Worm (Caenorhabditis elegans) whole organism, late embryonic: ENCODE results near the gene F14D2.14.

Experiments used
- F13H6.1 ChIP-seq: sonication (generic microtip); optimal IDR thresholded peaks from 2 replicates; lab custom pipeline; 2016; ENCODE audit warnings: missing genetic modification characterization, missing compliant biosample characterization
- ama-1 ChIP-seq: fragments of 150-350 bp; optimal IDR thresholded peaks from 2 replicates; lab custom pipeline; 2014
- ceh-2 ChIP-seq: sonication (generic microtip); optimal IDR thresholded peaks from 2 replicates; lab custom pipeline; 2016; ENCODE audit warnings: missing genotype, missing genetic modification characterization, missing compliant biosample characterization
- ceh-24 ChIP-seq: sonication (generic microtip); optimal IDR thresholded peaks from 2 replicates; lab custom pipeline; 2016; ENCODE audit warnings: mild to moderate bottlenecking, missing genetic modification characterization, missing compliant biosample characterization
- ceh-30 ChIP-seq: fragments of 150-350 bp; optimal IDR thresholded peaks from 2 replicates; lab custom pipeline; 2014; ENCODE audit warnings: missing biosample characterization, missing genetic modification characterization
- ceh-9 ChIP-seq: sonication (generic microtip); optimal IDR thresholded peaks from 2 replicates; lab custom pipeline; 2016; ENCODE audit warnings: mild to moderate bottlenecking, missing genetic modification characterization, inconsistent platforms, missing compliant biosample characterization
- eyg-1 ChIP-seq: sonication (generic microtip); optimal IDR thresholded peaks from 2 replicates; lab custom pipeline; 2016; ENCODE audit warnings: missing genotype, missing genetic modification characterization, missing compliant biosample characterization
- fkh-10 ChIP-seq: fragments of 150-350 bp; optimal IDR thresholded peaks from 2 replicates; lab custom pipeline; 2014; ENCODE audit warnings: missing biosample characterization, missing genetic modification reagents, missing genetic modification characterization
- fkh-6 ChIP-seq: sonication (generic microtip); optimal IDR thresholded peaks from 2 replicates; lab custom pipeline; 2016; ENCODE audit warnings: missing genetic modification characterization, missing compliant biosample characterization
- hlh-15 ChIP-seq: sonication (generic microtip); optimal IDR thresholded peaks from 2 replicates; lab custom pipeline; 2016; ENCODE audit warnings: missing genetic modification characterization, missing compliant biosample characterization
- nhr-232 ChIP-seq: sonication (generic microtip); optimal IDR thresholded peaks from 2 replicates; lab custom pipeline; 2016; ENCODE audit warnings: missing genetic modification characterization, missing compliant biosample characterization
- pqm-1 ChIP-seq: sonication (generic microtip); optimal IDR thresholded peaks from 2 replicates; lab custom pipeline; 2016; ENCODE audit warnings: missing genetic modification characterization, missing compliant biosample characterization
- tbx-2 ChIP-seq: sonication (generic microtip); optimal IDR thresholded peaks from 2 replicates; lab custom pipeline; 2016; ENCODE audit warnings: missing genetic modification characterization, missing compliant biosample characterization

DNA sequence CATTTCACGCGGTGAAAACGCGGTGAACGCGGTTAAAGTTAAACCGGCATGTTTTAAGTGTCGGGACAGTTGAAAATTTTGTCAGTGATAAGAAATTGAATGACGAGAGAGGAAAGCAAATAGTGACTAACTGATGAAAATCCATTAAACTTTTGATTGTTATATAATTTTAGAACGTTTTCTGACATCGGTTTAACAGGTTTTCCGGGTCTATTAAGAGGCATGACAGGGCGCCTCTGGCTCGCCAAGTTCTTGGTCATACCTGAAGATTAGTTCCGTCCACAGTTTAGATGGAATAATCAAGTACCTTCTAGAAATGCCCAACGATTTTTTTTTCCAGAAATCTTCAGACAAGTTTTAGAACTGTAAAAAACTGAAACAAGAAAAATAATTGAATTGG lies 24.6 kb downstream of the F14D2.14 start, which contains the start of gene Y46D2A.2:
- no peak for TF ChIP-seq pqm-1 (tag; lab: Kevin White, UChicago)
- TF ChIP-seq ceh-30 (tag; lab: Kevin White, UChicago), result no peak
- TF ChIP-seq ama-1 (lab: Kevin White, UChicago), result no peak
- no peak for TF ChIP-seq nhr-232
- TF ChIP-seq F13H6.1 (tag; lab: Kevin White, UChicago), result no peak
- TF ChIP-seq ceh-24 (tag; lab: Kevin White, UChicago), result no peak
- no peak for TF ChIP-seq ceh-9
- TF ChIP-seq tbx-2, result no peak
- no peak for TF ChIP-seq fkh-10 (GFP tag; lab: Kevin White, UChicago)
- no peak for TF ChIP-seq hlh-15 (tag; lab: Kevin White, UChicago)
- TF ChIP-seq ceh-2 (tag; lab: Kevin White, UChicago), result no peak
- no peak for TF ChIP-seq fkh-6 (tag; lab: Kevin White, UChicago)
- TF ChIP-seq eyg-1 (tag; lab: Kevin White, UChicago), result no peak
